Fruit fly (Drosophila melanogaster): ENCODE measurements around the gene mrva.

DNA sequence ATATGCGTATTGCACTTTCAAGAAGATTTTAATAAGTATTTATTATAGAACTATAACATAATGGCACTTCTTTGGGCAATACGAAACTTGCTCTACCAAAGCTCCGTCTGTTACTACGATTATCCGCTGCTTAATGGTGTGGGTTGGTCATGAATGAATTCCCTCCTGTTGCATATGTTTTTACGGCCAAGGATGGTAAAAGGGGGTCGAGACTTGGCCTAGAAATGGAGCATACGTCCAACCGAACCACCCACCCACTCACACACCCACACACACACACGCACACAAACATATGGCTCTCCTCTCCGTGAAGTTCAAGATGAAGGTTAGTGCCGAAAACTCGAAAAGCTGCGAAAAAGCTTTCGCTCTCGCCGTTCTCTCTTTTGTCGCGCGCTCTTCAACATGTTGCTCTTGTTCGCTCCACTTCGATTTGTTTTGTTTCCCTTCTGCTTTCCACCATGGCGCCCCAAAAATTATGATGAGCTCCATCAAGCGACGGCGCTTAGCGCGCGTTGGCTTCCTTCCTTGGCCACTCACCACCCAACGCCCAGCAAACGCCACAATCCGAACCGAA lies 15.0 kb downstream of the mrva start:
- TF ChIP-seq CG8478 (optimal IDR thresholded peaks at IDR 0.05) (no peak), pan (optimal IDR thresholded peaks at IDR 0.05) (no peak), psq (optimal IDR thresholded peaks at IDR 0.05) (no peak), Dll (optimal IDR thresholded peaks at IDR 0.05) (no peak), usp (GFP tag; optimal IDR thresholded peaks at IDR 0.05) (no peak), EcR (GFP tag; optimal IDR thresholded peaks at IDR 0.05) (no peak)
